Worm (Caenorhabditis elegans) whole organism, early embryonic: ENCODE measurements around the gene F47B8.5.

Experiments used
- ama-1 ChIP-seq: fragments of 150-350 bp; optimal IDR thresholded peaks from 2 replicates; lab custom pipeline; 2014
- hmg-4 ChIP-seq: fragments of 200-800 bp; sonication (Bioruptor generic); optimal IDR thresholded peaks from 2 replicates; lab custom pipeline; 2018; ENCODE audit warnings: mild to moderate bottlenecking, missing genetic modification characterization, missing compliant biosample characterization
- hnd-1 ChIP-seq: sonication (generic microtip); optimal IDR thresholded peaks from 2 replicates; lab custom pipeline; 2016; ENCODE audit warnings: missing genetic modification characterization, missing compliant biosample characterization
- tbx-37 ChIP-seq: fragments of 200-800 bp; sonication (Bioruptor generic); conservative IDR thresholded peaks from 2 replicates; pipeline ENCODE4 v1.3.6; 2022; ENCODE audit warnings: missing genetic modification reagents, missing genetic modification characterization, missing compliant biosample characterization

DNA sequence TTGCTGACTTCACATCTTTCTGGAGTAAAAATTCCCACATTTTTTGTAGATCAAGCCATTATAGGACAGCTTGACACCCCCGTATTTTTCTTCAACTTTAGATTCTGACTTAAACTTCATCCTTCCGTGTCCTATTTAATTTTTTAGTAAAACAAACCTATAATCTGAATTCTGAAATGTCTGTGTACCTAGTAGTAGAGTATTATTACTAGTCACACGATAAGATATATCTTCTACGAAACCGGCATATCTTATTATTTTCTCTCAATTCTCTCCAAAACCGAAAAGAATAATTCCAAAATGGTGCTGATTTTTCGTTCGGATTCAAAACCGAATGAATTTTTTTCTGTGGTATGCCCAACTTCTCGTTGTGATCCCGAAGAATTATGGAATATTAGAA is 33.3 kb downstream of the F47B8.5 start, which contains the start of gene F14D7.9:
- TF ChIP-seq ama-1 (no peak), tbx-37 (no peak), hmg-4 (no peak), hnd-1 (tag; lab: Kevin White, UChicago) (no peak)
